Worm (Caenorhabditis elegans): Measurements from ENCODE around the gene ram-5.

ram-5 gene

DNA sequence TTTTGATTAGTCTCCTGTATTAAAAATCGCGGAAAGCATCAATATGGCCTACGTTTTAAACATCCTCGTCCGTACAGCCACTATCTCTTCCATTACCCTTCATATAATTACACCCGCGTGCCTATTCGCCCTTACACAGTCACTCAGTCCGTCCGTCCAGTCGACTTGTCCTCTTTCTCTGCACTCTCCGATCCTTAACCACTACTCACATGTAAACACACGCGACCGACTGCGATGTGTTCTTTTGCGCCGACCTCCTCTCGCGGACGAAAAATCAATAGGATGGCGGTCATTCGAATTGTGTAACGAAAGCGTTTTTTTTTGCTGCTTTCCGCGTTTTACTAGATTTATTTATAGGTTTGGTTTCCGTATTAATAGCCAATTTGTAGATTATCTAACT is 52.7 kb downstream of the ram-5 start, which contains the start of gene eor-2:
eor-2 (plus strand) TSS at position 342 of the 400 bp plus-strand sequence.
- TF ChIP-seq ztf-4 (tag; optimal IDR thresholded peaks at IDR 0.05) = peak; percentile 8
- TF ChIP-seq fkh-10 (GFP tag; optimal IDR thresholded peaks at IDR 0.05) = no peak
- TF ChIP-seq hmg-11 (tag; optimal IDR thresholded peaks at IDR 0.05) = peak; percentile 93
- TF ChIP-seq nhr-25 (tag; optimal IDR thresholded peaks at IDR 0.05) = peak; percentile 95
- peak; percentile 81 for TF ChIP-seq lin-39 (tag; optimal IDR thresholded peaks at IDR 0.05)
- TF ChIP-seq pha-4 (tag; optimal IDR thresholded peaks at IDR 0.05) = peak; percentile 86
- TF ChIP-seq mml-1 (tag; optimal IDR thresholded peaks at IDR 0.05) = no peak
- TF ChIP-seq fos-1 (tag; optimal IDR thresholded peaks at IDR 0.05) = peak; percentile 17
- peak; percentile 77 for TF ChIP-seq nhr-23 (tag; optimal IDR thresholded peaks at IDR 0.05)
- peak; percentile 79 for TF ChIP-seq ceh-28 (tag; optimal IDR thresholded peaks at IDR 0.05)
- TF ChIP-seq elt-2 (tag; optimal IDR thresholded peaks at IDR 0.05) = peak; percentile 61
- no peak for TF ChIP-seq nhr-11 (tag; optimal IDR thresholded peaks at IDR 0.05)
- no peak for TF ChIP-seq nhr-237 (tag; optimal IDR thresholded peaks at IDR 0.05)
- TF ChIP-seq egl-27 (tag; optimal IDR thresholded peaks at IDR 0.05) = peak; percentile 66
- TF ChIP-seq jun-1 (tag; optimal IDR thresholded peaks at IDR 0.05) = peak; percentile 68
- TF ChIP-seq sea-2 (GFP tag; optimal IDR thresholded peaks at IDR 0.05) = peak; percentile 45
- TF ChIP-seq nhr-77 (tag; optimal IDR thresholded peaks at IDR 0.05) = no peak
- TF ChIP-seq daf-12 (tag; optimal IDR thresholded peaks at IDR 0.05) = no peak
- peak; percentile 44 for TF ChIP-seq pqm-1 (tag; optimal IDR thresholded peaks at IDR 0.05)
- TF ChIP-seq snpc-4 (tag; optimal IDR thresholded peaks at IDR 0.05) = peak; percentile 86
- peak; percentile 92 for TF ChIP-seq nfya-1 (tag; optimal IDR thresholded peaks at IDR 0.05; ENCODE audit: insufficient read depth)
- peak; percentile 52 for TF ChIP-seq lin-15B (tag; optimal IDR thresholded peaks at IDR 0.05)
- peak; percentile 79 for TF ChIP-seq egl-5 (tag; optimal IDR thresholded peaks at IDR 0.05)
- peak; percentile 42 for TF ChIP-seq unc-62 (GFP tag; optimal IDR thresholded peaks at IDR 0.05)
- peak; percentile 80 for TF ChIP-seq mdl-1 (tag; optimal IDR thresholded peaks at IDR 0.05)
- TF ChIP-seq ama-1 (optimal IDR thresholded peaks at IDR 0.05) = peak; percentile 17
- TF ChIP-seq unc-39 (tag; optimal IDR thresholded peaks at IDR 0.05) = no peak
- no peak for TF ChIP-seq ceh-82 (tag; optimal IDR thresholded peaks at IDR 0.05)
- TF ChIP-seq ceh-16 (tag; optimal IDR thresholded peaks at IDR 0.05) = peak; percentile 6
- TF ChIP-seq nhr-76 (tag; optimal IDR thresholded peaks at IDR 0.05) = no peak
